Fruit fly (Drosophila melanogaster) whole organism, embryonic: ENCODE results near the gene CG31636.

ENCODE experiments used
- Aef1 ChIP-seq: fragments of 200-800 bp; sonication (Bioruptor generic); IDR thresholded peaks from 3 replicates; pipeline ENCODE4 v1.3.6; 2022; ENCODE audit warnings: missing biosample characterization, missing genetic modification characterization
- Antp ChIP-seq: fragments of 200-800 bp; sonication (Bioruptor generic); optimal IDR thresholded peaks from 3 replicates; lab custom pipeline; 2016; ENCODE audit warnings: missing biosample characterization, missing genetic modification characterization
- BEAF-32 ChIP-seq: fragments of 200-800 bp; sonication (Bioruptor generic); optimal IDR thresholded peaks from 3 replicates; lab custom pipeline; 2017; ENCODE audit warnings: missing biosample characterization, missing genetic modification characterization, mild to moderate bottlenecking, moderate library complexity, missing genetic modification reagents
- CG10654 ChIP-seq: fragments of 200-800 bp; sonication (Bioruptor generic); optimal IDR thresholded peaks from 2 replicates; lab custom pipeline; 2016; ENCODE audit warnings: missing biosample characterization, missing genetic modification characterization
- CG11696 ChIP-seq: fragments of 200-800 bp; sonication (Bioruptor generic); IDR thresholded peaks from 2 replicates; pipeline ENCODE4 v1.3.6; 2022; ENCODE audit warnings: missing biosample characterization, missing genetic modification characterization
- CG12769 ChIP-seq: fragments of 200-800 bp; sonication (Bioruptor generic); optimal IDR thresholded peaks from 2 replicates; lab custom pipeline; 2019; ENCODE audit warnings: missing biosample characterization, mild to moderate bottlenecking, missing genetic modification characterization, moderate library complexity
- CG15601 ChIP-seq: fragments of 200-800 bp; sonication (Bioruptor generic); optimal IDR thresholded peaks from 3 replicates; lab custom pipeline; 2019; ENCODE audit warnings: missing biosample characterization, mild to moderate bottlenecking, missing genetic modification characterization, moderate library complexity
- CG17359 ChIP-seq: fragments of 200-800 bp; sonication (Bioruptor generic); optimal IDR thresholded peaks from 3 replicates; lab custom pipeline; 2018; ENCODE audit warnings: missing biosample characterization, mild to moderate bottlenecking, missing genetic modification characterization, moderate library complexity
- CG18599 ChIP-seq: fragments of 200-800 bp; sonication (Bioruptor generic); optimal IDR thresholded peaks from 3 replicates; lab custom pipeline; 2017; ENCODE audit warnings: missing biosample characterization, missing genetic modification characterization, mild to moderate bottlenecking, moderate library complexity, missing genetic modification reagents
- CG18764 ChIP-seq: fragments of 200-800 bp; sonication (Bioruptor generic); optimal IDR thresholded peaks from 3 replicates; lab custom pipeline; 2016; ENCODE audit warnings: missing biosample characterization, missing genetic modification characterization
- CG31224 ChIP-seq: fragments of 200-800 bp; sonication (Bioruptor generic); IDR thresholded peaks from 2 replicates; pipeline ENCODE4 v1.3.6; 2022; ENCODE audit warnings: missing biosample characterization, missing genetic modification characterization
- CG31365 ChIP-seq: fragments of 200-800 bp; sonication (Bioruptor generic); optimal IDR thresholded peaks from 2 replicates; lab custom pipeline; 2018; ENCODE audit warnings: missing biosample characterization, mild to moderate bottlenecking, missing genetic modification characterization
- CG3407 ChIP-seq: fragments of 200-800 bp; sonication (Bioruptor generic); optimal IDR thresholded peaks from 2 replicates; lab custom pipeline; 2018; ENCODE audit warnings: missing biosample characterization, mild to moderate bottlenecking, missing genetic modification characterization
- CG34224 ChIP-seq: fragments of 200-800 bp; sonication (Bioruptor generic); IDR thresholded peaks from 3 replicates; pipeline ENCODE4 v1.3.6; 2022; ENCODE audit warnings: missing biosample characterization, missing genetic modification characterization; ENCODE audit not compliant: partially characterized antibody
- CG4424 ChIP-seq: fragments of 200-800 bp; sonication (Bioruptor generic); optimal IDR thresholded peaks from 3 replicates; lab custom pipeline; 2016; ENCODE audit warnings: missing biosample characterization, missing genetic modification characterization
- CG4730 ChIP-seq: fragments of 200-800 bp; sonication (Bioruptor generic); IDR thresholded peaks from 2 replicates; pipeline ENCODE4 v1.3.6; 2022; ENCODE audit warnings: missing biosample characterization, missing genetic modification characterization
- CG6175 ChIP-seq: fragments of 200-800 bp; sonication (Bioruptor generic); IDR thresholded peaks from 3 replicates; pipeline ENCODE4 v1.3.6; 2022; ENCODE audit warnings: missing biosample characterization, missing genetic modification characterization
- CG7963 ChIP-seq: fragments of 200-800 bp; sonication (Bioruptor generic); IDR thresholded peaks from 3 replicates; pipeline ENCODE4 v1.3.6; 2022; ENCODE audit warnings: missing biosample characterization, missing genetic modification characterization; ENCODE audit not compliant: partially characterized antibody
- CG9215 ChIP-seq: fragments of 200-800 bp; sonication (Bioruptor generic); IDR thresholded peaks from 2 replicates; pipeline ENCODE4 v1.3.6; 2022; ENCODE audit warnings: missing biosample characterization, missing genetic modification characterization
- CG9609 ChIP-seq: fragments of 200-800 bp; sonication (Bioruptor generic); optimal IDR thresholded peaks from 3 replicates; lab custom pipeline; 2016; ENCODE audit warnings: missing biosample characterization, missing genetic modification characterization
- CG9727 ChIP-seq: fragments of 200-800 bp; sonication (Bioruptor generic); optimal IDR thresholded peaks from 3 replicates; lab custom pipeline; 2017; ENCODE audit warnings: missing biosample characterization, mild to moderate bottlenecking, missing genetic modification characterization
- Dad ChIP-seq: fragments of 200-800 bp; sonication (Bioruptor generic); optimal IDR thresholded peaks from 3 replicates; lab custom pipeline; 2016; ENCODE audit warnings: missing biosample characterization, missing genetic modification characterization
- Deaf1 ChIP-seq: fragments of 200-800 bp; optimal IDR thresholded peaks from 3 replicates; lab custom pipeline; 2019; ENCODE audit warnings: missing biosample characterization, mild to moderate bottlenecking, missing genetic modification characterization, moderate library complexity
- HLH3B ChIP-seq: fragments of 200-800 bp; sonication (Bioruptor generic); IDR thresholded peaks from 2 replicates; pipeline ENCODE4 v1.3.6; 2022; ENCODE audit warnings: missing biosample characterization, missing genetic modification characterization
- HmgD ChIP-seq: fragments of 200-800 bp; sonication (Bioruptor generic); optimal IDR thresholded peaks from 3 replicates; lab custom pipeline; 2016; ENCODE audit warnings: missing biosample characterization, missing genetic modification characterization
- HmgZ ChIP-seq: fragments of 200-800 bp; sonication (Bioruptor generic); optimal IDR thresholded peaks from 2 replicates; lab custom pipeline; 2018; ENCODE audit warnings: missing biosample characterization, mild to moderate bottlenecking, missing genetic modification characterization
- Lhr ChIP-seq: fragments of 200-800 bp; sonication (Bioruptor generic); optimal IDR thresholded peaks from 3 replicates; lab custom pipeline; 2017; ENCODE audit warnings: mild to moderate bottlenecking, missing biosample characterization, missing genetic modification reagents, missing genetic modification characterization
- Ravus ChIP-seq: fragments of 200-800 bp; sonication (Bioruptor generic); IDR thresholded peaks from 2 replicates; pipeline ENCODE4 v1.3.6; 2022; ENCODE audit warnings: missing biosample characterization, missing genetic modification characterization
- Scr ChIP-seq: fragments of 200-800 bp; sonication (Bioruptor generic); IDR thresholded peaks from 2 replicates; pipeline ENCODE4 v1.3.6; 2022; ENCODE audit warnings: missing biosample characterization, missing genetic modification characterization; ENCODE audit not compliant: partially characterized antibody
- ase ChIP-seq: fragments of 200-800 bp; sonication (Bioruptor generic); IDR thresholded peaks from 3 replicates; pipeline ENCODE4 v1.3.6; 2022; ENCODE audit warnings: missing biosample characterization, missing genetic modification characterization
- bbx ChIP-seq: fragments of 200-800 bp; sonication (Bioruptor generic); IDR thresholded peaks from 2 replicates; pipeline ENCODE4 v1.3.6; 2022; ENCODE audit warnings: missing biosample characterization, missing genetic modification characterization; ENCODE audit not compliant: partially characterized antibody
- crc ChIP-seq: fragments of 200-800 bp; sonication (Bioruptor generic); optimal IDR thresholded peaks from 2 replicates; lab custom pipeline; 2016; ENCODE audit warnings: missing biosample characterization, missing genetic modification characterization
- dan ChIP-seq: fragments of 200-800 bp; sonication (Bioruptor generic); IDR thresholded peaks from 2 replicates; pipeline ENCODE4 v1.3.6; 2022; ENCODE audit warnings: missing biosample characterization, missing genetic modification characterization
- eve ChIP-seq, 2 experiments: fragments of >200 bp; optimal IDR thresholded peaks; 2 replicates each; lab custom pipeline; 2017; ENCODE audit warnings: missing biosample characterization in 2 of 2, missing genetic modification characterization in 2 of 2
- gro ChIP-seq: fragments of 200-800 bp; sonication (Bioruptor generic); optimal IDR thresholded peaks from 2 replicates; lab custom pipeline; 2016; ENCODE audit warnings: missing biosample characterization, missing genetic modification characterization
- gsb ChIP-seq: fragments of 200-800 bp; sonication (Bioruptor generic); IDR thresholded peaks from 2 replicates; pipeline ENCODE4 v1.3.6; 2022; ENCODE audit warnings: missing biosample characterization, missing genetic modification characterization
- gsb-n ChIP-seq: fragments of 200-800 bp; sonication (Bioruptor generic); optimal IDR thresholded peaks from 3 replicates; lab custom pipeline; 2018; ENCODE audit warnings: missing biosample characterization, mild to moderate bottlenecking, missing genetic modification characterization
- h ChIP-seq: fragments of >200 bp; optimal IDR thresholded peaks from 2 replicates; lab custom pipeline; 2017
- ham ChIP-seq: fragments of 200-800 bp; sonication (Bioruptor generic); IDR thresholded peaks from 2 replicates; pipeline ENCODE4 v1.3.6; 2022; ENCODE audit warnings: missing biosample characterization, missing genetic modification characterization
- insv ChIP-seq, 2 experiments: fragments of 200-800 bp; sonication (Bioruptor generic); optimal IDR thresholded peaks; 3 replicates each; lab custom pipeline; 2016 to 2018; ENCODE audit warnings: missing biosample characterization in 2 of 2, missing genetic modification characterization in 2 of 2
- inv ChIP-seq: fragments of 200-800 bp; sonication (Bioruptor generic); IDR thresholded peaks from 2 replicates; pipeline ENCODE4 v1.3.6; 2022; ENCODE audit warnings: missing biosample characterization, missing genetic modification characterization; ENCODE audit not compliant: partially characterized antibody
- jumu ChIP-seq: fragments of 200-800 bp; sonication (Bioruptor generic); optimal IDR thresholded peaks from 3 replicates; lab custom pipeline; 2016; ENCODE audit warnings: missing biosample characterization, missing genetic modification characterization
- mam ChIP-seq: fragments of 200-800 bp; sonication (Bioruptor generic); optimal IDR thresholded peaks from 3 replicates; lab custom pipeline; 2016; ENCODE audit warnings: missing biosample characterization, missing genetic modification characterization
- pb ChIP-seq: fragments of 200-800 bp; sonication (Bioruptor generic); optimal IDR thresholded peaks from 3 replicates; lab custom pipeline; 2016; ENCODE audit warnings: missing biosample characterization, missing genetic modification characterization
- pho ChIP-seq: fragments of 200-800 bp; sonication (Bioruptor generic); optimal IDR thresholded peaks from 2 replicates; lab custom pipeline; 2016; ENCODE audit warnings: missing biosample characterization, missing genetic modification characterization
- prd ChIP-seq, 3 experiments: fragments of >200 bp in 2 of 3; fragments of 200-800 bp in 1 of 3; sonication (Bioruptor generic) in 1 of 3; optimal IDR thresholded peaks in 2 of 3; IDR thresholded peaks in 1 of 3; 2 replicates in 2 of 3; 3 replicates in 1 of 3; pipeline versions ENCODE4 v1.3.6 to Lab custom; 2017 to 2022; ENCODE audit warnings: missing biosample characterization in 1 of 3, missing genetic modification characterization in 1 of 3
- sima ChIP-seq: fragments of 200-800 bp; sonication (Bioruptor generic); optimal IDR thresholded peaks from 2 replicates; lab custom pipeline; 2016; ENCODE audit warnings: missing biosample characterization, missing genetic modification characterization
- slbo ChIP-seq: fragments of 200-800 bp; sonication (Bioruptor generic); IDR thresholded peaks from 2 replicates; pipeline ENCODE4 v1.3.6; 2022; ENCODE audit warnings: missing biosample characterization, missing genetic modification characterization
- slp2 ChIP-seq: fragments of 200-800 bp; sonication (Bioruptor generic); optimal IDR thresholded peaks from 2 replicates; lab custom pipeline; 2016; ENCODE audit warnings: missing biosample characterization, missing genetic modification characterization
- stc ChIP-seq: fragments of 200-800 bp; sonication (Bioruptor generic); IDR thresholded peaks from 2 replicates; pipeline ENCODE4 v1.3.6; 2022; ENCODE audit warnings: missing biosample characterization, missing genetic modification characterization
- vnd ChIP-seq: fragments of 200-800 bp; sonication (Bioruptor generic); IDR thresholded peaks from 3 replicates; pipeline ENCODE4 v1.3.6; 2022; ENCODE audit warnings: missing biosample characterization, missing genetic modification characterization; ENCODE audit not compliant: partially characterized antibody
- wor ChIP-seq: fragments of 200-800 bp; sonication (Bioruptor generic); IDR thresholded peaks from 2 replicates; pipeline ENCODE4 v1.3.6; 2022; ENCODE audit warnings: missing biosample characterization, missing genetic modification characterization

CG31636 gene

DNA sequence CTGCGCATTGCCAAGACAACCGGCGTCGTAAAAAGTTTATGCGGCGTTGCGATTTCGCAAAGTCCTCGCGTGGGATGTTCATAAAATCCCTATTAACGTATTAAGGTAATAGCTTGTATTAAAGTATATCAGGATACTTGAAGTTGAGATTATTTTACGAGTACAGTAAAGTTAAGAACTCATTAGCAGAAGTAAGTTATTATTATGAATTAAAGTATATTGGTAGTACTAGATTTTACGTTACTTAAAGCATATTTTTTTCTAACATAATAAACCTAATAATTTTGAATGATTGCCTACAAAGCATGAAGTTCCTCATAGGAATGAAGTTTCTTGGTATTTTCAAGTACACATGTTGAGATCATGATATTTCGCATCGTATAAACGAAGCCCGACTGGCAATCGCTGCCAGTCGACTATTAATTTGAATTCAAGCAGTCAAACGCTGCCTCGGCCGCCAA, 35.9 kb upstream of the CG31636 start (continued):
- TF ChIP-seq HmgZ (tag; lab: Kevin White, UChicago) (peak; percentile 5), CG31365 (no peak), gro (GFP tag; lab: Kevin White, UChicago) (no peak), CG9609 (GFP tag; lab: Kevin White, UChicago) (no peak), CG18764 (GFP tag; lab: Kevin White, UChicago) (no peak), HLH3B (no peak), ham (GFP tag; lab: Robert Waterston, UW) (no peak), slp2 (GFP tag; lab: Kevin White, UChicago) (no peak), CG34224 (GFP tag; lab: Robert Waterston, UW) (no peak), ase (GFP tag; lab: Robert Waterston, UW) (no peak), bbx (GFP tag; lab: Robert Waterston, UW) (no peak), gsb-n (peak; percentile 47), Aef1 (no peak), inv (no peak), HmgD (GFP tag; lab: Kevin White, UChicago) (no peak), CG31224 (no peak), CG17359 (tag; lab: Kevin White, UChicago) (peak; percentile 48), BEAF-32 (GFP tag; lab: Kevin White, UChicago) (no peak), CG9727 (GFP tag; lab: Kevin White, UChicago) (peak; percentile 64), CG3407 (GFP tag; lab: Kevin White, UChicago) (no peak), prd (optimal IDR thresholded peaks at IDR 0.05; lab: Kevin White, UChicago) (no peak), prd (GFP tag; IDR thresholded peaks at IDR 0.05; lab: Robert Waterston, UW) (0 out of 3 replicates have a peak, but pooled peaks have one; percentile 23), Dad (GFP tag; lab: Kevin White, UChicago) (no peak), stc (GFP tag; lab: Robert Waterston, UW) (no peak), CG10654 (GFP tag; lab: Kevin White, UChicago) (no peak), insv (GFP tag; optimal IDR thresholded peaks at IDR 0.05; lab: Kevin White, UChicago) (no peak), pho (no peak), CG11696 (GFP tag; lab: Robert Waterston, UW) (no peak), sima (GFP tag; lab: Kevin White, UChicago) (no peak), Lhr (GFP tag; lab: Kevin White, UChicago) (no peak), Antp (GFP tag; lab: Kevin White, UChicago) (no peak), crc (GFP tag; lab: Kevin White, UChicago) (no peak), eve (GFP tag; optimal IDR thresholded peaks at IDR 0.05; lab: Kevin White, UChicago) (no peak), CG4730 (no peak), CG4424 (GFP tag; lab: Kevin White, UChicago) (peak; percentile 30), gsb (no peak), pb (no peak), h (no peak), mam (GFP tag; lab: Kevin White, UChicago) (no peak), wor (GFP tag; lab: Robert Waterston, UW) (no peak), CG9215 (GFP tag; lab: Robert Waterston, UW) (no peak), CG12769 (tag; lab: Kevin White, UChicago) (no peak), Deaf1 (tag; lab: Kevin White, UChicago) (peak; percentile 40), CG6175 (no peak), dan (GFP tag; lab: Robert Waterston, UW) (no peak), CG7963 (GFP tag; lab: Robert Waterston, UW) (no peak), Scr (no peak), Ravus (no peak), CG18599 (GFP tag; lab: Kevin White, UChicago) (no peak), jumu (GFP tag; lab: Kevin White, UChicago) (no peak), slbo (no peak), CG15601 (tag; lab: Kevin White, UChicago) (peak; percentile 29), vnd (GFP tag; lab: Robert Waterston, UW) (no peak)
